Worm (Caenorhabditis elegans) whole organism, young adult: Measurements from ENCODE around the gene dpy-18.

Source experiments
- F22D6.2 ChIP-seq: sonication (generic microtip); optimal IDR thresholded peaks from 2 replicates; lab custom pipeline; 2016; ENCODE audit warnings: mild to moderate bottlenecking, missing genetic modification characterization, missing compliant biosample characterization
- T07F8.4 ChIP-seq: sonication (generic microtip); optimal IDR thresholded peaks from 2 replicates; lab custom pipeline; 2016; ENCODE audit warnings: mild to moderate bottlenecking, missing genetic modification characterization, moderate library complexity, missing compliant biosample characterization
- ceh-40 ChIP-seq: fragments of 200-800 bp; sonication (Bioruptor generic); IDR thresholded peaks from 2 replicates; pipeline ENCODE4 v1.3.6; 2022; ENCODE audit warnings: missing genetic modification characterization, missing compliant biosample characterization
- ets-4 ChIP-seq: fragments of 200-800 bp; sonication (Bioruptor generic); optimal IDR thresholded peaks from 2 replicates; lab custom pipeline; 2018; ENCODE audit warnings: mild to moderate bottlenecking, missing genetic modification characterization, missing compliant biosample characterization
- madf-10 ChIP-seq: sonication (generic microtip); optimal IDR thresholded peaks from 2 replicates; lab custom pipeline; 2016; ENCODE audit warnings: mild to moderate bottlenecking, missing genetic modification characterization, missing compliant biosample characterization
- nhr-90 ChIP-seq: sonication (generic microtip); optimal IDR thresholded peaks from 2 replicates; lab custom pipeline; 2016; ENCODE audit warnings: missing genotype, mild to moderate bottlenecking, missing genetic modification characterization, missing compliant biosample characterization
- pha-4 ChIP-seq: fragments of 150-350 bp; sonication (generic microtip); optimal IDR thresholded peaks from 2 replicates; lab custom pipeline; 2014; ENCODE audit warnings: missing biosample characterization, missing genetic modification reagents, missing genetic modification characterization
- rec-8 ChIP-seq, 2 experiments: sonication (generic microtip); optimal IDR thresholded peaks; 2 replicates each; lab custom pipeline; 2016; ENCODE audit warnings: mild to moderate bottlenecking in 2 of 2, missing genetic modification characterization in 2 of 2, missing genetic modification reagents in 2 of 2, missing genotype in 2 of 2, missing biosample characterization in 1 of 2, missing compliant biosample characterization in 1 of 2, moderate library complexity in 1 of 2
- snpc-4 ChIP-seq, 5 experiments: fragments of 150-350 bp in 1 of 5; sonication (generic microtip) in 4 of 5; optimal IDR thresholded peaks; 2 replicates each; lab custom pipeline; 2014 to 2018; ENCODE audit warnings: missing genetic modification characterization in 5 of 5, missing biosample characterization in 3 of 5, antibody characterized with exemption in 2 of 5, mild to moderate bottlenecking in 2 of 5, missing compliant biosample characterization in 2 of 5, missing genotype in 2 of 5, moderate library complexity in 2 of 5, missing genetic modification reagents in 1 of 5
- zfh-2 ChIP-seq: fragments of 200-800 bp; sonication (Bioruptor generic); conservative IDR thresholded peaks from 2 replicates; pipeline ENCODE4 v1.3.6; 2022; ENCODE audit warnings: missing genetic modification reagents, missing genetic modification characterization, missing compliant biosample characterization
- zim-3 ChIP-seq: sonication (generic microtip); optimal IDR thresholded peaks from 2 replicates; lab custom pipeline; 2017; ENCODE audit warnings: mild to moderate bottlenecking, missing genetic modification characterization, moderate library complexity, missing compliant biosample characterization

DNA sequence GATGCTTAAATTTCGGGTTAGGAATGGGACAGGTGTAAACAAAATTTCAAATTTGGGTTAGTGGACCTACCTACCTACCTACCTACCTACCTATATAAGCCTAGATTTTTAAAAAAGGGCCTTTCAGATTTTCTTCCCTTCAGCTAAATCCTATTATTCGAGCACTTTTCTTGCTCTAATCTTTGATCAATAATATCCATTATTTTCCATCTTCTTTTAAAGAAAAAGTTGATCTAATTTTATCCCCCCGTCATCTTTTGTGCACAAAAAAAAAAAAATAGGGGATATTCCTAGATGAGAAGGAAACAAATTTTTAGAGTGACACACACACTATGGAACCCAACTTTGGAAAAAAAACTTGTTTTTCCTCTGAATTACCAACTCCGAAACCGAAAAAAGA is 13.1 kb upstream of the dpy-18 start:
- TF ChIP-seq F22D6.2 (no peak), rec-8 (tag; optimal IDR thresholded peaks at IDR 0.05; lab: Kevin White, UChicago) (no peak), ceh-40 (GFP tag; lab: Robert Waterston, UW) (no peak), zim-3 (tag; lab: Kevin White, UChicago) (no peak), madf-10 (tag; lab: Kevin White, UChicago) (no peak), ets-4 (GFP tag; lab: Kevin White, UChicago) (no peak), zfh-2 (GFP tag; lab: Robert Waterston, UW) (no peak), snpc-4 (GFP tag; optimal IDR thresholded peaks at IDR 0.05; lab: Kevin White, UChicago) (no peak), snpc-4 (tag; optimal IDR thresholded peaks at IDR 0.05; lab: Kevin White, UChicago) (no peak), T07F8.4 (tag; lab: Kevin White, UChicago) (no peak), nhr-90 (tag; lab: Kevin White, UChicago) (no peak), pha-4 (tag; lab: Kevin White, UChicago) (no peak)
